Fruit fly (Drosophila melanogaster) Kc167 (cell line): ENCODE data around the gene CG33099.

Experiments used
- Myc ChIP-seq: fragments of >200 bp; optimal IDR thresholded peaks from 2 replicates; lab custom pipeline; 2017; ENCODE audit warnings: missing external identifiers
- Sin3A ChIP-seq: fragments of >200 bp; optimal IDR thresholded peaks from 2 replicates; lab custom pipeline; 2018; ENCODE audit warnings: missing external identifiers
- h ChIP-seq: fragments of >200 bp; optimal IDR thresholded peaks from 3 replicates; lab custom pipeline; 2018; ENCODE audit warnings: missing external identifiers
- insv ChIP-seq: fragments of >200 bp; optimal IDR thresholded peaks from 3 replicates; lab custom pipeline; 2018; ENCODE audit warnings: missing external identifiers
- ttk ChIP-seq: sonication (Bioruptor generic); optimal IDR thresholded peaks from 2 replicates; lab custom pipeline; 2017; ENCODE audit warnings: missing external identifiers

DNA sequence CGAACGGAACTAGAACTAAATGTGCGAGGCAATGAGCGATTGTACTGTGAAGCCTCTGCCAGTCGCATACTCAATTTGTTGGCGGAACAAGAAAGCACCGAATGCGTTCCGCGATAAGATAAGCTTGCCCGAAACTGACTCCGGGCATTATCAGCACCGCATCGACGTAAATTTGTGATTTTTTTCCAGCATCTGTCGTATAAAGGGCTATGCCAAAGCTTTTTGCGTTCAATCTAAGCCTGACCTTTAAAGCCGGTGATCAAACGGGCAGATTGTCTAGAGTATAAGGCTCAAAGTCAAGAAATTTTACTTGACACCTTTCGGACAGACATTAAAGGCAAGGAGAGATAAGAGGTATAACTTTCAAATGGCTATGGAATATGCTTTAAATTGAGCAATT lies 15.6 kb upstream of the CG33099 start:
- TF ChIP-seq insv (lab: Kevin White, UChicago) = no peak
- no peak for TF ChIP-seq Sin3A (lab: Kevin White, UChicago)
- no peak for TF ChIP-seq h
- TF ChIP-seq ttk (lab: Kevin White, UChicago) = no peak
- no peak for TF ChIP-seq Myc
